Fruit fly (Drosophila melanogaster): ENCODE measurements around the gene CG5386.

DNA sequence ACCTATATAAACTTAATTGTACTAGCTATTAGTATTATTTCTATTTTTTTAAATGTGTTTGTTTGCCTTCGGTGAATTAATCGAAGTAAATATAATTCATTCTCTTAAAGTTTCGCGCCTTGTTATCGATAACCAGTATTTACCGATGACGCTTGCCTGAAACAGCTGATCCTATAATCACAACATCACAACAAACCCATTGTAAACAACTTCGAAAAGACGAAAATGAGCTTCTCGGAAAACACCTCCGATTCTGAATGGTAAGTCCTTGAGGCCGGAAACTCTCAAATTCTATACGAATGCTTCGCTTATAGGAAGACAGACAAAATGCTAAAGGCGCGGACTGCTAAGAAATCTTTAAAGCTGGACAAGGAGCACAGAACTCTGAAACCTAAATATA lies 37.9 kb upstream of the CG5386 start, which contains the start of gene CG34149:
- TF ChIP-seq EcR (GFP tag; optimal IDR thresholded peaks at IDR 0.05) = no peak
- TF ChIP-seq CG8478 (optimal IDR thresholded peaks at IDR 0.05) = no peak
- no peak for TF ChIP-seq psq (optimal IDR thresholded peaks at IDR 0.05)
- TF ChIP-seq pan (optimal IDR thresholded peaks at IDR 0.05) = no peak
- TF ChIP-seq usp (GFP tag; optimal IDR thresholded peaks at IDR 0.05) = no peak
